Worm (Caenorhabditis elegans): ENCODE results near the gene Y54G2A.26.

DNA sequence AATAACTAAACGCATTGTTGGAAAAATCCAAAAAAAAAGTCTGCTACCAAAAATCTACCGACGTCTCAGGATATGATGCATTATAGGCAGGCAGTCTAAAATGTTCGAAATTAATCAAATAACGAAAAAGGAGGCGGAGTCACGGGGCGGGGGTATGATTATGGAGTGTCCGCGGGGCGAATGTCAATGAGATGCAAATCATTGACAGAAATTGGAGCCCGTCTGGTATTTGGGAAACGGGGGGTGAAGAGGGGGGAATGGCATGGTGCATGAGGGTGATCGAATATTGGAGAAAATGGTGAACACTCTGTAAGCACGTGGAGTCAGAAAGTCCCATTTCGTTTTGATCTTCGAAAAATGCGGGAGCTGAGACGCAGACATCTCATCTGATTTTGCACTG lies 16.9 kb downstream of the Y54G2A.26 start, which contains the start of gene lad-2:
- no peak for TF ChIP-seq nhr-28 (tag; optimal IDR thresholded peaks at IDR 0.05)
- no peak for TF ChIP-seq pha-4 (tag; optimal IDR thresholded peaks at IDR 0.05)
- TF ChIP-seq elt-3 (tag; optimal IDR thresholded peaks at IDR 0.05), result no peak
- no peak for TF ChIP-seq unc-62 (GFP tag; optimal IDR thresholded peaks at IDR 0.05)
- no peak for TF ChIP-seq drap-1 (GFP tag; optimal IDR thresholded peaks at IDR 0.05)
- TF ChIP-seq lsy-2 (tag; optimal IDR thresholded peaks at IDR 0.05), result no peak
- TF ChIP-seq ceh-43 (GFP tag; optimal IDR thresholded peaks at IDR 0.05), result no peak
- no peak for TF ChIP-seq mep-1 (tag; optimal IDR thresholded peaks at IDR 0.05)
- no peak for TF ChIP-seq nhr-76 (tag; optimal IDR thresholded peaks at IDR 0.05)
